Fruit fly (Drosophila melanogaster) whole organism, embryonic: Measurements from ENCODE around the gene CG18622.
A peak's percentile ranks its signal among the peaks of the same experiment; 100 is the strongest.

ENCODE experiments used
- B-H2 ChIP-seq: fragments of 200-800 bp; sonication (Bioruptor generic); optimal IDR thresholded peaks from 2 replicates; lab custom pipeline; 2018; ENCODE audit warnings: missing biosample characterization, mild to moderate bottlenecking, missing genetic modification characterization
- CG10147 ChIP-seq: fragments of 200-800 bp; sonication (Bioruptor generic); optimal IDR thresholded peaks from 2 replicates; lab custom pipeline; 2019; ENCODE audit warnings: missing biosample characterization, mild to moderate bottlenecking, missing genetic modification characterization, moderate library complexity
- CG11085 ChIP-seq: fragments of 200-800 bp; sonication (Bioruptor generic); IDR thresholded peaks from 2 replicates; pipeline ENCODE4 v1.3.6; 2022; ENCODE audit warnings: missing biosample characterization, missing genetic modification characterization
- CG11398 ChIP-seq: fragments of 200-800 bp; sonication (Bioruptor generic); optimal IDR thresholded peaks from 2 replicates; lab custom pipeline; 2016; ENCODE audit warnings: missing biosample characterization, missing genetic modification characterization
- CG14050 ChIP-seq: fragments of 200-800 bp; sonication (Bioruptor generic); IDR thresholded peaks from 3 replicates; pipeline ENCODE4 v1.3.6; 2022; ENCODE audit warnings: missing biosample characterization, missing genetic modification characterization
- CG15011 ChIP-seq: fragments of 200-800 bp; sonication (Bioruptor generic); optimal IDR thresholded peaks from 3 replicates; lab custom pipeline; 2018; ENCODE audit warnings: missing biosample characterization, mild to moderate bottlenecking, missing genetic modification characterization
- CG16815 ChIP-seq: fragments of 200-800 bp; sonication (Bioruptor generic); optimal IDR thresholded peaks from 3 replicates; lab custom pipeline; 2017; ENCODE audit warnings: missing biosample characterization, mild to moderate bottlenecking, missing genetic modification characterization
- CG17568 ChIP-seq: fragments of 200-800 bp; sonication (Bioruptor generic); optimal IDR thresholded peaks from 2 replicates; lab custom pipeline; 2018; ENCODE audit warnings: missing biosample characterization, mild to moderate bottlenecking, missing genetic modification characterization, moderate library complexity
- CG1792 ChIP-seq: fragments of 200-800 bp; sonication (Bioruptor generic); optimal IDR thresholded peaks from 2 replicates; lab custom pipeline; 2016; ENCODE audit warnings: missing biosample characterization, missing genetic modification characterization
- CG2116 ChIP-seq: fragments of 200-800 bp; sonication (Bioruptor generic); optimal IDR thresholded peaks from 3 replicates; lab custom pipeline; 2018; ENCODE audit warnings: missing biosample characterization, mild to moderate bottlenecking, missing genetic modification characterization
- CG2889 ChIP-seq: fragments of 200-800 bp; sonication (Bioruptor generic); IDR thresholded peaks from 3 replicates; pipeline ENCODE4 v1.3.6; 2022; ENCODE audit warnings: missing biosample characterization, missing genetic modification characterization
- CG3995 ChIP-seq: fragments of 200-800 bp; sonication (Bioruptor generic); optimal IDR thresholded peaks from 3 replicates; lab custom pipeline; 2016; ENCODE audit warnings: missing biosample characterization, missing genetic modification characterization
- CG4282 ChIP-seq: fragments of 200-800 bp; sonication (Bioruptor generic); optimal IDR thresholded peaks from 2 replicates; lab custom pipeline; 2016; ENCODE audit warnings: missing biosample characterization, missing genetic modification characterization
- CG5180 ChIP-seq: fragments of 200-800 bp; sonication (Bioruptor generic); optimal IDR thresholded peaks from 3 replicates; lab custom pipeline; 2017; ENCODE audit warnings: missing biosample characterization, missing genetic modification characterization, mild to moderate bottlenecking, moderate library complexity, missing genetic modification reagents
- CG6689 ChIP-seq: fragments of 200-800 bp; sonication (Bioruptor generic); IDR thresholded peaks from 2 replicates; pipeline ENCODE4 v1.3.6; 2022; ENCODE audit warnings: missing biosample characterization, missing genetic modification characterization
- CG6813 ChIP-seq: fragments of 200-800 bp; sonication (Bioruptor generic); optimal IDR thresholded peaks from 2 replicates; lab custom pipeline; 2017; ENCODE audit warnings: missing biosample characterization, missing genetic modification characterization, mild to moderate bottlenecking, moderate library complexity, missing genetic modification reagents
- CG8290 ChIP-seq, 3 experiments: fragments of 200-800 bp; sonication (Bioruptor generic); optimal IDR thresholded peaks; 2 replicates each; lab custom pipeline; 2016 to 2019; ENCODE audit warnings: missing biosample characterization in 3 of 3, missing genetic modification characterization in 3 of 3, mild to moderate bottlenecking in 2 of 3, moderate library complexity in 1 of 3
- CG8359 ChIP-seq: fragments of 200-800 bp; sonication (Bioruptor generic); optimal IDR thresholded peaks from 2 replicates; lab custom pipeline; 2017; ENCODE audit warnings: missing biosample characterization, mild to moderate bottlenecking, missing genetic modification characterization, borderline replicate concordance
- Camta ChIP-seq: fragments of 200-800 bp; sonication (Bioruptor generic); optimal IDR thresholded peaks from 2 replicates; lab custom pipeline; 2016; ENCODE audit warnings: missing biosample characterization, missing genetic modification characterization
- CrebB ChIP-seq: fragments of 200-800 bp; sonication (Bioruptor generic); optimal IDR thresholded peaks from 3 replicates; lab custom pipeline; 2018; ENCODE audit warnings: missing biosample characterization, mild to moderate bottlenecking, missing genetic modification characterization
- H15 ChIP-seq: fragments of 200-800 bp; sonication (Bioruptor generic); IDR thresholded peaks from 3 replicates; pipeline ENCODE4 v1.3.6; 2022; ENCODE audit warnings: missing biosample characterization, missing genetic modification characterization
- Kr ChIP-seq: fragments of 200-800 bp; sonication (Bioruptor generic); optimal IDR thresholded peaks from 2 replicates; lab custom pipeline; 2017; ENCODE audit warnings: missing biosample characterization, mild to moderate bottlenecking, missing genetic modification characterization
- MESR4 ChIP-seq: fragments of 200-800 bp; sonication (Bioruptor generic); optimal IDR thresholded peaks from 2 replicates; lab custom pipeline; 2018; ENCODE audit warnings: missing biosample characterization, mild to moderate bottlenecking, missing genetic modification characterization, moderate library complexity
- Mad ChIP-seq: fragments of 200-800 bp; sonication (Bioruptor generic); optimal IDR thresholded peaks from 2 replicates; lab custom pipeline; 2016; ENCODE audit warnings: missing biosample characterization, missing genetic modification characterization
- Max ChIP-seq: fragments of 200-800 bp; sonication (Bioruptor generic); optimal IDR thresholded peaks from 2 replicates; lab custom pipeline; 2016; ENCODE audit warnings: missing biosample characterization, mild to moderate bottlenecking, missing genetic modification characterization
- NFAT ChIP-seq: fragments of 200-800 bp; sonication (Bioruptor generic); IDR thresholded peaks from 2 replicates; pipeline ENCODE4 v1.3.6; 2022; ENCODE audit warnings: missing biosample characterization, missing genetic modification characterization
- Opbp ChIP-seq: fragments of 200-800 bp; sonication (Bioruptor generic); IDR thresholded peaks from 3 replicates; pipeline ENCODE4 v1.3.6; 2022; ENCODE audit warnings: missing biosample characterization, missing genetic modification characterization; ENCODE audit not compliant: partially characterized antibody
- Rfx ChIP-seq: fragments of 200-800 bp; sonication (Bioruptor generic); IDR thresholded peaks from 2 replicates; pipeline ENCODE4 v1.3.6; 2022; ENCODE audit warnings: missing biosample characterization, missing genetic modification characterization
- ase ChIP-seq: fragments of 200-800 bp; sonication (Bioruptor generic); IDR thresholded peaks from 3 replicates; pipeline ENCODE4 v1.3.6; 2022; ENCODE audit warnings: missing biosample characterization, missing genetic modification characterization
- dan ChIP-seq: fragments of 200-800 bp; sonication (Bioruptor generic); IDR thresholded peaks from 2 replicates; pipeline ENCODE4 v1.3.6; 2022; ENCODE audit warnings: missing biosample characterization, missing genetic modification characterization
- disco-r ChIP-seq: fragments of 200-800 bp; sonication (Bioruptor generic); optimal IDR thresholded peaks from 2 replicates; lab custom pipeline; 2016; ENCODE audit warnings: missing biosample characterization, missing genetic modification characterization
- dm ChIP-seq: fragments of 200-800 bp; sonication (Bioruptor generic); optimal IDR thresholded peaks from 3 replicates; lab custom pipeline; 2016; ENCODE audit warnings: missing biosample characterization, missing genetic modification characterization
- dmrt99B ChIP-seq: fragments of 200-800 bp; sonication (Bioruptor generic); optimal IDR thresholded peaks from 2 replicates; lab custom pipeline; 2018; ENCODE audit warnings: missing biosample characterization, mild to moderate bottlenecking, missing genetic modification characterization, moderate library complexity
- ems ChIP-seq: fragments of 200-800 bp; sonication (Bioruptor generic); optimal IDR thresholded peaks from 3 replicates; lab custom pipeline; 2016; ENCODE audit warnings: missing biosample characterization, missing genetic modification characterization
- en ChIP-seq: fragments of 200-800 bp; sonication (Bioruptor generic); optimal IDR thresholded peaks from 2 replicates; lab custom pipeline; 2016; ENCODE audit warnings: missing biosample characterization, missing genetic modification characterization
- gfzf ChIP-seq: fragments of 200-800 bp; sonication (Bioruptor generic); optimal IDR thresholded peaks from 2 replicates; lab custom pipeline; 2016; ENCODE audit warnings: missing biosample characterization, mild to moderate bottlenecking, missing genetic modification characterization, moderate library complexity
- nau ChIP-seq: fragments of 200-800 bp; sonication (Bioruptor generic); optimal IDR thresholded peaks from 3 replicates; lab custom pipeline; 2017; ENCODE audit warnings: missing biosample characterization, mild to moderate bottlenecking, missing genetic modification characterization, missing genetic modification reagents
- sc ChIP-seq, 3 experiments: fragments of >200 bp in 2 of 3; fragments of 200-800 bp in 1 of 3; sonication (Bioruptor generic) in 1 of 3; optimal IDR thresholded peaks; 2 replicates in 2 of 3; 3 replicates in 1 of 3; lab custom pipeline; 2017; ENCODE audit warnings: mild to moderate bottlenecking in 1 of 3, missing biosample characterization in 1 of 3, missing genetic modification characterization in 1 of 3, missing genetic modification reagents in 1 of 3
- sna ChIP-seq: fragments of 200-800 bp; sonication (Bioruptor generic); IDR thresholded peaks from 2 replicates; pipeline ENCODE4 v1.3.6; 2022; ENCODE audit warnings: missing biosample characterization, missing genetic modification characterization; ENCODE audit not compliant: partially characterized antibody
- tap ChIP-seq: fragments of 200-800 bp; optimal IDR thresholded peaks from 3 replicates; lab custom pipeline; 2019; ENCODE audit warnings: missing biosample characterization, mild to moderate bottlenecking, missing genetic modification characterization, moderate library complexity
- toy ChIP-seq: fragments of 200-800 bp; sonication (Bioruptor generic); IDR thresholded peaks from 2 replicates; pipeline ENCODE4 v1.3.6; 2022; ENCODE audit warnings: missing biosample characterization, missing genetic modification characterization
- ttk ChIP-seq: fragments of 200-800 bp; sonication (Bioruptor generic); IDR thresholded peaks from 2 replicates; pipeline ENCODE4 v2.1.2; 2022; ENCODE audit warnings: missing biosample characterization, missing genetic modification characterization
- vfl ChIP-seq: fragments of 200-800 bp; sonication (Bioruptor generic); optimal IDR thresholded peaks from 2 replicates; lab custom pipeline; 2016; ENCODE audit warnings: missing biosample characterization, missing genetic modification characterization
- wek ChIP-seq: fragments of 200-800 bp; sonication (Bioruptor generic); optimal IDR thresholded peaks from 3 replicates; lab custom pipeline; 2018; ENCODE audit warnings: missing biosample characterization, mild to moderate bottlenecking, missing genetic modification characterization, moderate library complexity
- z ChIP-seq: fragments of 200-800 bp; sonication (Bioruptor generic); IDR thresholded peaks from 3 replicates; pipeline ENCODE4 v1.3.6; 2022; ENCODE audit warnings: missing biosample characterization, missing genetic modification characterization
- zen2 ChIP-seq: fragments of 200-800 bp; sonication (Bioruptor generic); IDR thresholded peaks from 3 replicates; pipeline ENCODE4 v1.3.6; 2022; ENCODE audit warnings: missing biosample characterization, missing genetic modification characterization; ENCODE audit not compliant: partially characterized antibody

CG18622 gene

DNA sequence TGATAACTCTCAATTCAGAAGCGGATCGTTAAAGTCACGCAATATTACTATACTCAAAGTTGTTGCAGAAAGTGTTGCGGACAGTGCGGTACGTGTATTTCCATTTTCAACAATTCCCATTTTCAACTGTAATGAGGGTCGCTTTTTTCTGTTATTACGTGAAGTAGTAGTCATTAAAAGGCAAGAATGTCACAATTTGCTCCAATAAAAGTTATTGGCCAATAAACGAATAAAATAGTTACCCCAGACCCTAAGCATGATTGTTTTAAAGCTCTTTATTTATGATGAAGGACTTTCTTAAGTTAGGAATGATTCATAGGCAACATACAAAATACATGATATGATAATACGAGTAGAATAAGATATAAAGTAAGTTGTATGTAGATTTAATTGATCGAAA is 19.8 kb upstream of the CG18622 start (continued):
- TF ChIP-seq CG6813 (GFP tag; lab: Kevin White, UChicago) (peak; percentile 17), ase (GFP tag; lab: Robert Waterston, UW) (no peak), vfl (GFP tag; lab: Kevin White, UChicago) (no peak), ems (GFP tag; lab: Kevin White, UChicago) (no peak), en (no peak), nau (no peak), CG3995 (GFP tag; lab: Kevin White, UChicago) (no peak), CG17568 (GFP tag; lab: Kevin White, UChicago) (peak; percentile 64), CG4282 (no peak), Opbp (no peak)

DNA sequence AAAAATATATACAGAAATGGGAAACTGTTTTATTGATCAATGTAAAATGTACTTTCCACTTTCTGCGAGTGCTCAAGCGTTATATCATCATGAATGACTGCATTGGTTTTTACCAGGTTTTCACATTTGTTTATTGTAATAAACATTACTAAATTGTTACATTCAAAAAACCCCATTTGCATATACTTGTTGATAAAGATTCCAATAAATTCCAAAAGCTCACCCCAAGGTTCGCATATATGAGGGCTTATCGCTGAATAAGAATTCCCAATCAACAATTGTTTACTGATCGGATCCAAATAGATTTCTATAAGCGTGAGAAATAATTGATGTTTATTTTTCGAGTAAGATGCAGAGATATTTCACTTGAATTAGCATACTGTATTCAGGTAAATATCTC is 15.9 kb upstream of the CG18622 start:
- TF ChIP-seq zen2 (GFP tag; lab: Robert Waterston, UW) (no peak), dmrt99B (tag; lab: Kevin White, UChicago) (no peak), CG15011 (GFP tag; lab: Kevin White, UChicago) (no peak), CG2889 (GFP tag; lab: Robert Waterston, UW) (no peak), ttk (GFP tag; lab: Robert Waterston, UW) (no peak), CG10147 (GFP tag; lab: Kevin White, UChicago) (no peak), Rfx (GFP tag; lab: Robert Waterston, UW) (no peak), tap (no peak), gfzf (GFP tag; lab: Kevin White, UChicago) (no peak), CG14050 (GFP tag; lab: Robert Waterston, UW) (no peak)

- TF ChIP-seq MESR4 (GFP tag; lab: Kevin White, UChicago) (peak; percentile 65), H15 (GFP tag; lab: Robert Waterston, UW) (no peak; the same call in 2 of the 3 replicates), disco-r (no peak), wek (GFP tag; lab: Kevin White, UChicago) (peak; percentile 98), B-H2 (GFP tag; lab: Kevin White, UChicago) (peak; percentile 61), Camta (GFP tag; lab: Kevin White, UChicago) (peak; percentile 25), CrebB (tag; lab: Kevin White, UChicago) (no peak), CG6689 (GFP tag; lab: Robert Waterston, UW) (no peak), dm (GFP tag; lab: Kevin White, UChicago) (peak; percentile 44), NFAT (GFP tag; lab: Robert Waterston, UW) (no peak; the same call in 1 of the 2 replicates), z (GFP tag; lab: Robert Waterston, UW) (no peak), CG16815 (GFP tag; lab: Kevin White, UChicago) (no peak), CG8290 (GFP tag; optimal IDR thresholded peaks at IDR 0.05; lab: Kevin White, UChicago) (no peak), CG8290 (tag; optimal IDR thresholded peaks at IDR 0.05; lab: Kevin White, UChicago) (peak in 1 of 2 experiments; percentile 76), Kr (GFP tag; lab: Kevin White, UChicago) (no peak), Mad (GFP tag; lab: Kevin White, UChicago) (peak; percentile 20), CG11085 (GFP tag; lab: Robert Waterston, UW) (no peak), CG2116 (GFP tag; lab: Kevin White, UChicago) (peak; percentile 79), CG1792 (GFP tag; lab: Kevin White, UChicago) (no peak), sc (optimal IDR thresholded peaks at IDR 0.05; lab: Kevin White, UChicago) (no peak), sc (GFP tag; optimal IDR thresholded peaks at IDR 0.05; lab: Kevin White, UChicago) (no peak), CG5180 (GFP tag; lab: Kevin White, UChicago) (no peak), dan (GFP tag; lab: Robert Waterston, UW) (no peak), sna (GFP tag; lab: Robert Waterston, UW) (peak; percentile 89), Max (GFP tag; lab: Kevin White, UChicago) (no peak), toy (GFP tag; lab: Robert Waterston, UW) (no peak), CG11398 (GFP tag; lab: Kevin White, UChicago) (peak; percentile 13), CG8359 (no peak)
Measured at dm6 chr3R:17002218-17003110, 14.9 kb upstream of the CG18622 start, which contains the start of the genes Sf3a1 and Irc. Gene Sf3a1, minus strand, starts transcription at chr3R:17002355. Gene Irc, plus strand, starts transcription at chr3R:17002875.
